Fruit fly (Drosophila melanogaster): Measurements from ENCODE around the gene RhoU.
A peak's percentile ranks its signal among the peaks of the same experiment; 100 is the strongest.

Gene RhoU

DNA sequence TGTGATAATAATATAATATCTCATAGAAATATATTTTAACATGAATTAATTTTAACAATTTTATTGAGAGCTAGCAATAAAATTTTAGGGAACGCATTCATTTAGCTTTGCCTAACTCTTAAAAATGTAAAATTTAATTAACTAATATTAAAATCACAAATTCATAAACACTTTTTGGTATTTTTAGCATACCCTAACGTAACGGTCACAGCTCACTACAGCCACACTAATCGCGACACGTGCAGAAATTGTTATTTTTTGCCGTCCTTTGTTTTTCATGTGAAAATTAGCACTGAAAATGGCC lies 3.4 kb upstream of the RhoU start, which contains the start of gene CG2972:
TSS of gene CG2972 (plus strand) at position 205 of the 304 bp plus-strand sequence.
- TF ChIP-seq pad (GFP tag; optimal IDR thresholded peaks at IDR 0.05) (no peak), Mnt (GFP tag; optimal IDR thresholded peaks at IDR 0.05) (peak; percentile 72)

DNA sequence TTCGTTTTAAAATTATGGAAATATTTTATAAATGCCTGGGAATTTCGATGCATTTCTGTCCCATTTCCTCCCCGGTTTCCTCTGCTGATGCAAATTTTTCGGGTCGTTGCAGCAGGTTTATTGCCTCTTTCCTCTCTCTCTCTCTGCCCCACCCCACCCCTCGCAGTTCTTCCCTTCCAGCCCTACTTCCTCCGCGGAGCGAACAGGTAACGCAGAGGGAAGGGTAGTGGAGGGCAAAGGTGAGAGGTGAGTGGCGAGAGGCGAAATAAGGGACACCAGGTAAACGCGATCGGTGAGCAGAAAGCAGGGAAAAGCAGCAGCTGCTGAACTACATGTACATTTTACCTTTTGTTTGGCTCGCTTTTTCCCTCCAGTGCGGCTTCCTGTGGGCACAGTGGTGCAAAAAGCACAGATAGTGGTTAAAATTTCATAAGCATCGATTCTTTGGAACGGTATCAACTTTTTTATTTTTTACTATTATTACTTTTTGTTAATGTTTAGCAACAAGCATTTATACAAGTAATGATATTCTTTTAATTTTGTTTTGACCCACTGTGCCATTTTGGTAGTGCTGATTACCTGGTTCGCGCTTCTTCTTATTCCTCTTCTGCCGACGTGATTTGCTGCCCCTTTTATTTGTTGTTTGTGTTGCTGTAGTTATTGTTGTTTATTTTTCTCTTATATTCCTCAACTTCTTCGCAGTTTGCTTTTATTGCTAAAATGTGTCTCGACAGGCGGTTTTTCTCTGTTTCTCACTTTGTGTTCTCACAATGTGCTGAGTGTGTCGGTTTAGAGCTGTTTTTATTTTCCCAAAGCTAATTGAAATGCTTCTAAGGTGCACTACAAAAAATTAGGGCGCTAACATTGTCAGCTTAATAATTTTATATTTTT lies 1.9 kb downstream of the RhoU start:
- TF ChIP-seq tj (GFP tag; optimal IDR thresholded peaks at IDR 0.05) (peak; percentile 67), CG14711 (tag; optimal IDR thresholded peaks at IDR 0.05) (peak; percentile 14), bab1 (GFP tag; optimal IDR thresholded peaks at IDR 0.05) (peak; percentile 13), CG5204 (GFP tag; optimal IDR thresholded peaks at IDR 0.05) (no peak), CG1620 (GFP tag; optimal IDR thresholded peaks at IDR 0.05) (peak; percentile 16), Crg-1 (GFP tag; optimal IDR thresholded peaks at IDR 0.05) (no peak), kay (GFP tag; ENCODE audit: borderline replicate concordance) (no peak), CG12768 (GFP tag; optimal IDR thresholded peaks at IDR 0.05) (no peak), cnc (optimal IDR thresholded peaks at IDR 0.05) (no peak), CG7101 (tag; optimal IDR thresholded peaks at IDR 0.05) (peak; percentile 7)

dm6 chrX:10089188-10089587 lies 2.9 kb downstream of the RhoU start:
- TF ChIP-seq Mnt (GFP tag; optimal IDR thresholded peaks at IDR 0.05) (no peak), CG11617 (GFP tag; optimal IDR thresholded peaks at IDR 0.05) (no peak), Crg-1 (GFP tag; optimal IDR thresholded peaks at IDR 0.05) (no peak), CG5204 (GFP tag; optimal IDR thresholded peaks at IDR 0.05) (no peak), CG12768 (GFP tag; optimal IDR thresholded peaks at IDR 0.05) (no peak), CG1620 (GFP tag; optimal IDR thresholded peaks at IDR 0.05) (no peak)

- TF ChIP-seq ovo (GFP tag; optimal IDR thresholded peaks at IDR 0.05): no peak
- TF ChIP-seq CG33017 (tag; optimal IDR thresholded peaks at IDR 0.05): no peak
- no peak for TF ChIP-seq kay (GFP tag; ENCODE audit: borderline replicate concordance)
- TF ChIP-seq CG7101 (tag; optimal IDR thresholded peaks at IDR 0.05): no peak
- no peak for TF ChIP-seq CG5204 (GFP tag; optimal IDR thresholded peaks at IDR 0.05)
- no peak for TF ChIP-seq CG1620 (GFP tag; optimal IDR thresholded peaks at IDR 0.05)
- TF ChIP-seq cic (GFP tag; optimal IDR thresholded peaks at IDR 0.05): no peak
- no peak for TF ChIP-seq Mnt (GFP tag; optimal IDR thresholded peaks at IDR 0.05)
- TF ChIP-seq CG11617 (GFP tag; optimal IDR thresholded peaks at IDR 0.05): no peak
- TF ChIP-seq tj (GFP tag; optimal IDR thresholded peaks at IDR 0.05): no peak
- TF ChIP-seq CG7045 (GFP tag; optimal IDR thresholded peaks at IDR 0.05): no peak
Observed at dm6 chrX:10092796-10093195, 6.5 kb downstream of the RhoU start.

DNA sequence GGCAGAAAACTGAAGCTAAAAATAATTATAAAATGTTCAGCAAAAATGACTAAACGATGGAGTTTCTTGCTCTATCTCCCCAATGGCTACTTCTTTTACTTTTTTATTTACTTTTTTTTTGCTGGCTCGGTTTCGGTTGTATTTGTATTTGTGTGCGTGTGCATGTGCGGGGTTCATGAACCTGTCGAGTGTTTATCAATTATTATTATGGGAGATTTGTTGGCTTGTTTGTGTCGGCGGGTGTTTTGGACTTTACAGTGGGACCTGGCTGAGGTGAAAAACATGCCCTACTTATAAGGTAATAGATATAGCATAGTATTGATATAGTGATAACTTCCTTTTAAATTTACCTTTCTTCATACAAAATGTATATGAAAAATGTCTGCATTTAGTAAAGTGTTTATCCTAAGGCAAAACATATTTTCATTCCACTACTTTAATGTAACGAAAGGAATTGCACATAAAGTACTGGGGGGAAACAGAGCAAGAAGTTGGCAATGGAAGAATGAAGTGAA lies 17.3 kb downstream of the RhoU start:
- TF ChIP-seq CG1620 (GFP tag; optimal IDR thresholded peaks at IDR 0.05) (no peak), Clk (GFP tag; optimal IDR thresholded peaks at IDR 0.05) (no peak), cnc (optimal IDR thresholded peaks at IDR 0.05) (no peak), cic (GFP tag; optimal IDR thresholded peaks at IDR 0.05) (no peak), ovo (GFP tag; optimal IDR thresholded peaks at IDR 0.05) (no peak), CG7101 (tag; optimal IDR thresholded peaks at IDR 0.05) (no peak), CG5204 (GFP tag; optimal IDR thresholded peaks at IDR 0.05) (no peak)

- TF ChIP-seq CG1620 (GFP tag; optimal IDR thresholded peaks at IDR 0.05) (no peak), CG7045 (GFP tag; optimal IDR thresholded peaks at IDR 0.05) (no peak), Crg-1 (GFP tag; optimal IDR thresholded peaks at IDR 0.05) (no peak), pad (GFP tag; optimal IDR thresholded peaks at IDR 0.05) (no peak), Clk (GFP tag; optimal IDR thresholded peaks at IDR 0.05) (no peak), toe (GFP tag; optimal IDR thresholded peaks at IDR 0.05) (no peak), CG11617 (GFP tag; optimal IDR thresholded peaks at IDR 0.05) (no peak), kay (GFP tag; ENCODE audit: borderline replicate concordance) (no peak), ovo (GFP tag; optimal IDR thresholded peaks at IDR 0.05) (no peak), cnc (optimal IDR thresholded peaks at IDR 0.05) (no peak), Hr96 (GFP tag; optimal IDR thresholded peaks at IDR 0.05) (no peak), tj (GFP tag; optimal IDR thresholded peaks at IDR 0.05) (no peak), cic (GFP tag; optimal IDR thresholded peaks at IDR 0.05) (no peak)
Observed at dm6 chrX:10104477-10104876, 18.1 kb downstream of the RhoU start.

DNA sequence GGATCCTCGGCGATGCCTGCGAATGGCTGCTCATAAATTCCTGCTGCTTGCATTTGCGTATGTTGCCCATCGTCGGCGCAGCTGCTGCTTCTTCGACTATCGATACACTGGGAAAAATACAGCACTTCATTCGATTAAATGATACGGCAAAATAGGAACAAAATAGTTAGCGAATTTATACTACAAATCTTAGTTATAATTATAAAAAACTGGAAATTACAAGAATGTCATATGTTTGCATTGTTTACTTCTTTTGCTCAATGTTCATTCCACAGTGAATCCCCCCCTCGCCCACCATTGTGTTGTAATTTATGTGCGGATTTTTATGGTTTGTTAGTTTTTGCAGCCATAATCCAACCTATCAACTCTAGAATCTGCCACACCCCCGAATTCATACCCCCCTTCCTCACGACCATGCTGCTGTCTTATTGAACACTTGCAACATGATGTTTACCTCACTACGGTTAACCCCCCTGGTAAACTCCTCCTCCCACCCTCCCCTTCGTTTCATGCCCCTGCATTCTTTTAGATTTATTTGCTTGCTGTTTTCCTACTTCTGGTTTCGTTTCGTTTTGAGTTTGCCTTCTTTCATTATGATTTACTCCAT lies 19.5 kb downstream of the RhoU start:
- TF ChIP-seq Hr96 (GFP tag; optimal IDR thresholded peaks at IDR 0.05): no peak
- TF ChIP-seq CG7045 (GFP tag; optimal IDR thresholded peaks at IDR 0.05): no peak
- TF ChIP-seq Clk (GFP tag; optimal IDR thresholded peaks at IDR 0.05): no peak
- no peak for TF ChIP-seq CG5204 (GFP tag; optimal IDR thresholded peaks at IDR 0.05)
- TF ChIP-seq bab1 (GFP tag; optimal IDR thresholded peaks at IDR 0.05): no peak
- TF ChIP-seq CG11617 (GFP tag; optimal IDR thresholded peaks at IDR 0.05): no peak
- no peak for TF ChIP-seq CG33017 (tag; optimal IDR thresholded peaks at IDR 0.05)
- TF ChIP-seq ovo (GFP tag; optimal IDR thresholded peaks at IDR 0.05): no peak
- no peak for TF ChIP-seq cic (GFP tag; optimal IDR thresholded peaks at IDR 0.05)
- TF ChIP-seq CG7101 (tag; optimal IDR thresholded peaks at IDR 0.05): no peak
- TF ChIP-seq Crg-1 (GFP tag; optimal IDR thresholded peaks at IDR 0.05): no peak
- no peak for TF ChIP-seq CG14711 (tag; optimal IDR thresholded peaks at IDR 0.05)
